Worm (Caenorhabditis elegans) whole organism, L4/young adult: ENCODE data around the gene let-70.

Experiments used
- W03F9.2 ChIP-seq: fragments of 150-350 bp; optimal IDR thresholded peaks from 2 replicates; lab custom pipeline; 2014; ENCODE audit warnings: missing biosample characterization, missing genetic modification characterization
- dao-5 ChIP-seq: sonication (generic microtip); optimal IDR thresholded peaks from 2 replicates; lab custom pipeline; 2016; ENCODE audit warnings: missing genotype, missing genetic modification characterization, moderate library complexity, missing compliant biosample characterization
- him-1 ChIP-seq: sonication (generic microtip); optimal IDR thresholded peaks from 2 replicates; lab custom pipeline; 2016; ENCODE audit warnings: missing genotype, missing genetic modification reagents, missing genetic modification characterization, missing compliant biosample characterization

DNA sequence TGAATTAATAATTGTTTCAGACTA lies 43.8 kb upstream of the let-70 start, which contains the start of gene swsn-4:
- TF ChIP-seq him-1 (no peak), W03F9.2 (no peak), dao-5 (tag; lab: Kevin White, UChicago) (no peak)
